Worm (Caenorhabditis elegans) whole organism, late embryonic: ENCODE data around the gene srlf-16.

ENCODE experiments used
- C08G9.2 ChIP-seq: sonication (generic microtip); optimal IDR thresholded peaks from 2 replicates; lab custom pipeline; 2016; ENCODE audit warnings: mild to moderate bottlenecking, missing genetic modification characterization, moderate library complexity, missing compliant biosample characterization
- ceh-18 ChIP-seq: sonication (generic microtip); optimal IDR thresholded peaks from 2 replicates; lab custom pipeline; 2016; ENCODE audit warnings: missing genetic modification characterization, missing compliant biosample characterization
- ceh-2 ChIP-seq: sonication (generic microtip); optimal IDR thresholded peaks from 2 replicates; lab custom pipeline; 2016; ENCODE audit warnings: missing genotype, missing genetic modification characterization, missing compliant biosample characterization
- ceh-45 ChIP-seq: fragments of 200-800 bp; sonication (Bioruptor generic); IDR thresholded peaks from 2 replicates; pipeline ENCODE4 v1.3.6; 2022; ENCODE audit warnings: missing genetic modification reagents, missing genetic modification characterization, missing compliant biosample characterization
- elt-2 ChIP-seq: sonication (generic microtip); optimal IDR thresholded peaks from 2 replicates; lab custom pipeline; 2016; ENCODE audit warnings: missing genetic modification reagents, missing genetic modification characterization, missing compliant biosample characterization
- nhr-11 ChIP-seq: fragments of 150-350 bp; optimal IDR thresholded peaks from 2 replicates; lab custom pipeline; 2014; ENCODE audit warnings: missing biosample characterization, missing genetic modification characterization

- TF ChIP-seq elt-2 (tag; lab: Kevin White, UChicago) (no peak), ceh-2 (tag; lab: Kevin White, UChicago) (no peak), C08G9.2 (tag; lab: Kevin White, UChicago) (no peak), nhr-11 (tag; lab: Kevin White, UChicago) (no peak), ceh-45 (GFP tag; lab: Robert Waterston, UW) (no peak), ceh-18 (no peak)
Observed at ce11 chrV:8117964-8118363, 13.4 kb downstream of the srlf-16 start, which contains the start of gene D1014.7.
